Worm (Caenorhabditis elegans): ENCODE data around the gene F55G7.5.

Gene F55G7.5

DNA sequence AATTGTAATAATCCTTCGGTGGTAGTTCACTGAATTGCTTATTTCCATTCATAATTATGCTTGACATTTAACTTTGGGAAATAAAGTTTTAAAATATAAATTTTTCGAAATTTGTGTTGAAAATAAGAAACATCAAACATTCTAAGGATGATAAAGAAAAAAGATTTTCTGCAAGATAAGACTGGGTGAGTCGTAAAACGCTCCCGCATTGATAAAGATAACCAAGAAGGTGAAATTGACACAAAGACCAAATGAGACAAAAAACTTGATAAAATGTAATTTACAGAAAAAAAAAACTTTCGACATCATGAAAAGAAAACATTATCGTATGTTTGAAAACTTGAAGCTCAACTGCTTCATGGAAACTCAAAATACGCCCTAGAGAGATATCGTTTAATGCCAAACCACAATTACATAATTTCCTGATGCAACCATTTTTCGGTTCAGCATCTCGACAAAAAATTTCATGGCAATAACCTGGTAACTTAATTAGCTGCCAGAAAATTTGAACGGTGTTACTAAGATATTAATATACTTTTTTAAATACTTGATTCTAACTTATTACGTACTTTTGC is 29.4 kb upstream of the F55G7.5 start (continued):
- TF ChIP-seq ceh-32 (tag; optimal IDR thresholded peaks at IDR 0.05; ENCODE audit: poor library complexity) (no peak), lin-38 (GFP tag; IDR thresholded peaks at IDR 0.05) (0 out of 2 replicates have a peak, but pooled peaks have one; percentile 29), lsy-2 (tag; optimal IDR thresholded peaks at IDR 0.05) (peak in 1 of 2 experiments; percentile 20), mep-1 (tag; optimal IDR thresholded peaks at IDR 0.05) (peak; percentile 21), dpl-1 (GFP tag; optimal IDR thresholded peaks at IDR 0.05) (no peak), egl-43 (GFP tag; IDR thresholded peaks at IDR 0.05) (no peak), set-16 (GFP tag; IDR thresholded peaks at IDR 0.05) (no peak), hif-1 (tag; optimal IDR thresholded peaks at IDR 0.05) (peak in 1 of 2 experiments; percentile 65), skn-1 (tag; optimal IDR thresholded peaks at IDR 0.05) (no peak), unc-39 (tag; optimal IDR thresholded peaks at IDR 0.05) (no peak), D1046.2 (GFP tag; IDR thresholded peaks at IDR 0.05) (no peak), mdt-29 (GFP tag; IDR thresholded peaks at IDR 0.05) (no peak), lir-3 (tag; optimal IDR thresholded peaks at IDR 0.05) (no peak), tag-97 (GFP tag; IDR thresholded peaks at IDR 0.05) (no peak), dmd-8 (GFP tag; IDR thresholded peaks at IDR 0.05) (no peak), Y105C5A.15 (GFP tag; IDR thresholded peaks at IDR 0.05) (no peak), nhr-25 (tag; optimal IDR thresholded peaks at IDR 0.05; ENCODE audit: borderline replicate concordance, insufficient read depth) (peak; percentile 6), nhr-28 (tag; optimal IDR thresholded peaks at IDR 0.05) (peak; percentile 81), F10B5.3 (tag; optimal IDR thresholded peaks at IDR 0.05) (no peak), aha-1 (tag) (peak; percentile 46), zag-1 (tag; optimal IDR thresholded peaks at IDR 0.05) (no peak), unc-62 (GFP tag; optimal IDR thresholded peaks at IDR 0.05 in 1 of 2) (peak in 1 of 2 experiments; percentile 70), unc-62 (tag; optimal IDR thresholded peaks at IDR 0.05) (no peak), daf-12 (tag; optimal IDR thresholded peaks at IDR 0.05) (no peak), lin-39 (tag; optimal IDR thresholded peaks at IDR 0.05) (no peak), madf-5 (GFP tag; IDR thresholded peaks at IDR 0.05) (no peak), daf-16 (GFP tag; optimal IDR thresholded peaks at IDR 0.05) (no peak), daf-16 (tag; optimal IDR thresholded peaks at IDR 0.05) (peak; percentile 80), hmg-1.1 (GFP tag; IDR thresholded peaks at IDR 0.05) (no peak), Y75B8A.6 (GFP tag; IDR thresholded peaks at IDR 0.05) (no peak; the same call in 1 of the 2 replicates), nhr-41 (GFP tag; IDR thresholded peaks at IDR 0.05) (no peak), ztf-7 (tag; optimal IDR thresholded peaks at IDR 0.05) (no peak), tra-1 (GFP tag; IDR thresholded peaks at IDR 0.05) (peak; percentile 61), php-3 (GFP tag; IDR thresholded peaks at IDR 0.05) (peak; percentile 83), madf-9 (GFP tag; conservative IDR thresholded peaks at IDR 0.05) (no peak), nhr-102 (tag; optimal IDR thresholded peaks at IDR 0.05) (peak; percentile 26), dve-1 (tag; optimal IDR thresholded peaks at IDR 0.05; ENCODE audit: insufficient read depth) (peak; percentile 81), gei-8 (GFP tag; optimal IDR thresholded peaks at IDR 0.05) (no peak), rbr-2 (tag; optimal IDR thresholded peaks at IDR 0.05) (no peak), ceh-62 (tag; optimal IDR thresholded peaks at IDR 0.05) (no peak), nhr-11 (tag; optimal IDR thresholded peaks at IDR 0.05) (no peak), pha-4 (GFP tag; IDR thresholded peaks at IDR 0.05) (no peak), pha-4 (tag; optimal IDR thresholded peaks at IDR 0.05) (no peak), nhr-48 (tag; optimal IDR thresholded peaks at IDR 0.05) (peak; percentile 7), dmd-9 (GFP tag; IDR thresholded peaks at IDR 0.05) (no peak), ama-1 (optimal IDR thresholded peaks at IDR 0.05) (peak; percentile 15), snpc-1.2 (GFP tag; IDR thresholded peaks at IDR 0.05) (no peak), fos-1 (tag; optimal IDR thresholded peaks at IDR 0.05) (no peak), ceh-44 (GFP tag; IDR thresholded peaks at IDR 0.05) (no peak), nhr-77 (tag; optimal IDR thresholded peaks at IDR 0.05) (no peak), mes-2 (tag; optimal IDR thresholded peaks at IDR 0.05; ENCODE audit: poor library complexity, severe bottlenecking) (no peak), duxl-1 (tag; optimal IDR thresholded peaks at IDR 0.05; ENCODE audit: poor library complexity) (peak; percentile 12)
